Fruit fly (Drosophila melanogaster) S2 (cell line): ENCODE results near the gene Drsl1.

Experiments used
- CG8478 ChIP-seq: fragments of >200 bp; optimal IDR thresholded peaks from 2 replicates; lab custom pipeline; 2018
- CTCF ChIP-seq, 2 experiments: fragments of >200 bp; optimal IDR thresholded peaks; 2 replicates each; lab custom pipeline; 2018

- TF ChIP-seq CG8478 (lab: Kevin White, UChicago): no peak
- TF ChIP-seq CTCF (optimal IDR thresholded peaks at IDR 0.05; lab: Kevin White, UChicago): no peak
Observed at dm6 chr3L:3314696-3315095, 20.9 kb downstream of the Drsl1 start, which contains the start of gene Drsl3.
